Fruit fly (Drosophila melanogaster) whole organism, embryonic: ENCODE results near the gene CG13671.

ENCODE experiments used
- B-H1 ChIP-seq: fragments of 200-800 bp; sonication (Bioruptor generic); IDR thresholded peaks from 3 replicates; pipeline ENCODE4 v1.3.6; 2022; ENCODE audit warnings: missing biosample characterization, missing genetic modification characterization
- CG10147 ChIP-seq: fragments of 200-800 bp; sonication (Bioruptor generic); optimal IDR thresholded peaks from 2 replicates; lab custom pipeline; 2019; ENCODE audit warnings: missing biosample characterization, mild to moderate bottlenecking, missing genetic modification characterization, moderate library complexity
- CG10267 ChIP-seq: fragments of 200-800 bp; sonication (Bioruptor generic); optimal IDR thresholded peaks from 2 replicates; lab custom pipeline; 2018; ENCODE audit warnings: missing biosample characterization, mild to moderate bottlenecking, missing genetic modification characterization, moderate library complexity
- CG11093 ChIP-seq: fragments of 200-800 bp; sonication (Bioruptor generic); IDR thresholded peaks from 3 replicates; pipeline ENCODE4 v1.3.6; 2022; ENCODE audit warnings: missing biosample characterization, missing genetic modification characterization
- CG11247 ChIP-seq: fragments of 200-800 bp; sonication (Bioruptor generic); IDR thresholded peaks from 2 replicates; pipeline ENCODE4 v1.3.6; 2022; ENCODE audit warnings: missing biosample characterization, missing genetic modification characterization
- CG11696 ChIP-seq: fragments of 200-800 bp; sonication (Bioruptor generic); IDR thresholded peaks from 2 replicates; pipeline ENCODE4 v1.3.6; 2022; ENCODE audit warnings: missing biosample characterization, missing genetic modification characterization
- CG11723 ChIP-seq: fragments of 200-800 bp; sonication (Bioruptor generic); optimal IDR thresholded peaks from 2 replicates; lab custom pipeline; 2017; ENCODE audit warnings: missing biosample characterization, mild to moderate bottlenecking, missing genetic modification characterization
- CG12071 ChIP-seq: fragments of 200-800 bp; sonication (Bioruptor generic); optimal IDR thresholded peaks from 3 replicates; lab custom pipeline; 2018; ENCODE audit warnings: missing biosample characterization, mild to moderate bottlenecking, missing genetic modification characterization
- CG1233 ChIP-seq: fragments of 200-800 bp; sonication (Bioruptor generic); optimal IDR thresholded peaks from 4 replicates; lab custom pipeline; 2018; ENCODE audit warnings: missing biosample characterization, mild to moderate bottlenecking, missing genetic modification characterization
- CG12744 ChIP-seq: fragments of 200-800 bp; sonication (Bioruptor generic); optimal IDR thresholded peaks from 2 replicates; lab custom pipeline; 2016; ENCODE audit warnings: missing biosample characterization, missing genetic modification characterization
- CG13775 ChIP-seq: fragments of 200-800 bp; sonication (Bioruptor generic); optimal IDR thresholded peaks from 3 replicates; lab custom pipeline; 2017; ENCODE audit warnings: missing biosample characterization, mild to moderate bottlenecking, missing genetic modification characterization
- CG14441 ChIP-seq: fragments of 200-800 bp; sonication (Bioruptor generic); IDR thresholded peaks from 2 replicates; pipeline ENCODE4 v1.3.6; 2022; ENCODE audit warnings: missing biosample characterization, missing genetic modification characterization
- CG14667 ChIP-seq: fragments of 200-800 bp; sonication (Bioruptor generic); IDR thresholded peaks from 2 replicates; pipeline ENCODE4 v1.3.6; 2022; ENCODE audit warnings: missing biosample characterization, missing genetic modification characterization
- CG18599 ChIP-seq: fragments of 200-800 bp; sonication (Bioruptor generic); optimal IDR thresholded peaks from 3 replicates; lab custom pipeline; 2017; ENCODE audit warnings: missing biosample characterization, missing genetic modification characterization, mild to moderate bottlenecking, moderate library complexity, missing genetic modification reagents
- CG32532 ChIP-seq: fragments of 200-800 bp; sonication (Bioruptor generic); IDR thresholded peaks from 2 replicates; pipeline ENCODE4 v1.3.6; 2022; ENCODE audit warnings: missing biosample characterization, missing genetic modification characterization
- CG3847 ChIP-seq: fragments of 200-800 bp; sonication (Bioruptor generic); IDR thresholded peaks from 2 replicates; pipeline ENCODE4 v1.3.6; 2022; ENCODE audit warnings: missing biosample characterization, missing genetic modification characterization
- CG4328 ChIP-seq: fragments of 200-800 bp; sonication (Bioruptor generic); optimal IDR thresholded peaks from 3 replicates; lab custom pipeline; 2017; ENCODE audit warnings: missing biosample characterization, missing genetic modification reagents, missing genetic modification characterization
- CG4707 ChIP-seq: fragments of 200-800 bp; sonication (Bioruptor generic); optimal IDR thresholded peaks from 2 replicates; lab custom pipeline; 2018; ENCODE audit warnings: missing biosample characterization, mild to moderate bottlenecking, missing genetic modification characterization, moderate library complexity
- CG6654 ChIP-seq: fragments of 200-800 bp; sonication (Bioruptor generic); optimal IDR thresholded peaks from 2 replicates; lab custom pipeline; 2017; ENCODE audit warnings: missing biosample characterization, mild to moderate bottlenecking, missing genetic modification characterization
- CG7786 ChIP-seq: fragments of 200-800 bp; sonication (Bioruptor generic); optimal IDR thresholded peaks from 2 replicates; lab custom pipeline; 2016; ENCODE audit warnings: missing biosample characterization, missing genetic modification characterization
- CG9932 ChIP-seq: fragments of 200-800 bp; sonication (Bioruptor generic); IDR thresholded peaks from 2 replicates; pipeline ENCODE4 v1.3.6; 2022; ENCODE audit warnings: missing biosample characterization, missing genetic modification characterization
- CrebB ChIP-seq: fragments of 200-800 bp; sonication (Bioruptor generic); optimal IDR thresholded peaks from 3 replicates; lab custom pipeline; 2018; ENCODE audit warnings: missing biosample characterization, mild to moderate bottlenecking, missing genetic modification characterization
- Dip3 ChIP-seq: fragments of 200-800 bp; sonication (Bioruptor generic); optimal IDR thresholded peaks from 3 replicates; lab custom pipeline; 2016; ENCODE audit warnings: missing biosample characterization, missing genetic modification characterization
- Doc2 ChIP-seq: fragments of 200-800 bp; sonication (Bioruptor generic); IDR thresholded peaks from 2 replicates; pipeline ENCODE4 v1.3.6; 2022; ENCODE audit warnings: missing biosample characterization, missing genetic modification characterization
- HHEX ChIP-seq: fragments of 200-800 bp; sonication (Bioruptor generic); optimal IDR thresholded peaks from 3 replicates; lab custom pipeline; 2017; ENCODE audit warnings: missing biosample characterization, mild to moderate bottlenecking, missing genetic modification characterization, missing genetic modification reagents
- Hand ChIP-seq: fragments of 200-800 bp; sonication (Bioruptor generic); optimal IDR thresholded peaks from 2 replicates; lab custom pipeline; 2017; ENCODE audit warnings: mild to moderate bottlenecking, missing biosample characterization, missing genetic modification reagents, missing genetic modification characterization
- PHDP ChIP-seq: fragments of 200-800 bp; sonication (Bioruptor generic); optimal IDR thresholded peaks from 3 replicates; lab custom pipeline; 2018; ENCODE audit warnings: missing biosample characterization, mild to moderate bottlenecking, missing genetic modification characterization, moderate library complexity
- Ravus ChIP-seq: fragments of 200-800 bp; sonication (Bioruptor generic); IDR thresholded peaks from 2 replicates; pipeline ENCODE4 v1.3.6; 2022; ENCODE audit warnings: missing biosample characterization, missing genetic modification characterization
- Sin3A ChIP-seq: fragments of >200 bp; optimal IDR thresholded peaks from 2 replicates; lab custom pipeline; 2018
- Usf ChIP-seq: fragments of 200-800 bp; sonication (Bioruptor generic); optimal IDR thresholded peaks from 2 replicates; lab custom pipeline; 2017; ENCODE audit warnings: missing genotype, missing biosample characterization, missing genetic modification characterization
- Vsx1 ChIP-seq: fragments of 200-800 bp; sonication (Bioruptor generic); optimal IDR thresholded peaks from 2 replicates; lab custom pipeline; 2017; ENCODE audit warnings: missing biosample characterization, mild to moderate bottlenecking, missing genetic modification characterization, missing genetic modification reagents
- ase ChIP-seq: fragments of 200-800 bp; sonication (Bioruptor generic); IDR thresholded peaks from 3 replicates; pipeline ENCODE4 v1.3.6; 2022; ENCODE audit warnings: missing biosample characterization, missing genetic modification characterization
- bigmax ChIP-seq: fragments of 200-800 bp; sonication (Bioruptor generic); optimal IDR thresholded peaks from 2 replicates; lab custom pipeline; 2018; ENCODE audit warnings: missing biosample characterization, mild to moderate bottlenecking, missing genetic modification characterization
- chn ChIP-seq: fragments of 200-800 bp; sonication (Bioruptor generic); optimal IDR thresholded peaks from 2 replicates; lab custom pipeline; 2016; ENCODE audit warnings: missing biosample characterization, missing genetic modification characterization
- dmrt11E ChIP-seq: fragments of 200-800 bp; sonication (Bioruptor generic); optimal IDR thresholded peaks from 3 replicates; lab custom pipeline; 2018; ENCODE audit warnings: missing biosample characterization, mild to moderate bottlenecking, missing genetic modification characterization, moderate library complexity
- dpn ChIP-seq, 2 experiments: fragments of 200-800 bp; sonication (Bioruptor generic); optimal IDR thresholded peaks; 3 replicates each; lab custom pipeline; 2016; ENCODE audit warnings: missing biosample characterization in 2 of 2, missing genetic modification characterization in 2 of 2
- fd64A ChIP-seq: fragments of 200-800 bp; sonication (Bioruptor generic); optimal IDR thresholded peaks from 3 replicates; lab custom pipeline; 2018; ENCODE audit warnings: missing biosample characterization, mild to moderate bottlenecking, missing genetic modification characterization
- ftz-f1 ChIP-seq: fragments of 200-800 bp; sonication (Bioruptor generic); optimal IDR thresholded peaks from 2 replicates; lab custom pipeline; 2016; ENCODE audit warnings: missing biosample characterization, missing genetic modification characterization
- gcm2 ChIP-seq: fragments of 200-800 bp; sonication (Bioruptor generic); optimal IDR thresholded peaks from 2 replicates; lab custom pipeline; 2016; ENCODE audit warnings: missing biosample characterization, missing genetic modification characterization
- oc ChIP-seq: fragments of 200-800 bp; sonication (Bioruptor generic); optimal IDR thresholded peaks from 2 replicates; lab custom pipeline; 2018; ENCODE audit warnings: missing biosample characterization, mild to moderate bottlenecking, missing genetic modification characterization, moderate library complexity
- pnt ChIP-seq: fragments of 200-800 bp; sonication (Bioruptor generic); optimal IDR thresholded peaks from 3 replicates; lab custom pipeline; 2016; ENCODE audit warnings: missing biosample characterization, missing genetic modification characterization
- pum ChIP-seq: fragments of 200-800 bp; sonication (Bioruptor generic); optimal IDR thresholded peaks from 2 replicates; lab custom pipeline; 2016; ENCODE audit warnings: missing biosample characterization, missing genetic modification characterization
- ro ChIP-seq: fragments of 200-800 bp; sonication (Bioruptor generic); IDR thresholded peaks from 2 replicates; pipeline ENCODE4 v1.3.6; 2022; ENCODE audit warnings: missing biosample characterization, missing genetic modification characterization
- run ChIP-seq: fragments of 200-800 bp; sonication (Bioruptor generic); optimal IDR thresholded peaks from 3 replicates; lab custom pipeline; 2018; ENCODE audit warnings: missing biosample characterization, mild to moderate bottlenecking, missing genetic modification characterization
- sob ChIP-seq: fragments of 200-800 bp; sonication (Bioruptor generic); IDR thresholded peaks from 2 replicates; pipeline ENCODE4 v1.3.6; 2022; ENCODE audit warnings: missing biosample characterization, missing genetic modification characterization
- sqz ChIP-seq: fragments of 200-800 bp; sonication (Bioruptor generic); optimal IDR thresholded peaks from 3 replicates; lab custom pipeline; 2018; ENCODE audit warnings: missing biosample characterization, mild to moderate bottlenecking, missing genetic modification characterization
- stc ChIP-seq: fragments of 200-800 bp; sonication (Bioruptor generic); IDR thresholded peaks from 2 replicates; pipeline ENCODE4 v1.3.6; 2022; ENCODE audit warnings: missing biosample characterization, missing genetic modification characterization
- stwl ChIP-seq: fragments of 200-800 bp; sonication (Bioruptor generic); optimal IDR thresholded peaks from 3 replicates; lab custom pipeline; 2018; ENCODE audit warnings: missing biosample characterization, mild to moderate bottlenecking, missing genetic modification characterization, moderate library complexity
- tap ChIP-seq: fragments of 200-800 bp; optimal IDR thresholded peaks from 3 replicates; lab custom pipeline; 2019; ENCODE audit warnings: missing biosample characterization, mild to moderate bottlenecking, missing genetic modification characterization, moderate library complexity
- zen2 ChIP-seq: fragments of 200-800 bp; sonication (Bioruptor generic); IDR thresholded peaks from 3 replicates; pipeline ENCODE4 v1.3.6; 2022; ENCODE audit warnings: missing biosample characterization, missing genetic modification characterization; ENCODE audit not compliant: partially characterized antibody

The CG13671 gene

dm6 chr3L:8289336-8290258, 10.3 kb upstream of the CG13671 start, which contains the start of gene cert (continued):
- TF ChIP-seq dmrt11E (tag; lab: Kevin White, UChicago): no peak
- TF ChIP-seq Doc2 (GFP tag; lab: Robert Waterston, UW): no peak
- no peak for TF ChIP-seq B-H1 (GFP tag; lab: Robert Waterston, UW)
- no peak for TF ChIP-seq CG6654 (GFP tag; lab: Kevin White, UChicago)
- TF ChIP-seq PHDP (tag; lab: Kevin White, UChicago): peak; percentile 15
- TF ChIP-seq sob (GFP tag; lab: Robert Waterston, UW): no peak
- peak; percentile 6 for TF ChIP-seq pum (GFP tag; lab: Kevin White, UChicago)
- no peak for TF ChIP-seq fd64A (GFP tag; lab: Kevin White, UChicago)
- TF ChIP-seq CG7786 (GFP tag; lab: Kevin White, UChicago): peak; percentile 36
- TF ChIP-seq run: no peak
- no peak for TF ChIP-seq ro (GFP tag; lab: Robert Waterston, UW)
- TF ChIP-seq CG1233 (GFP tag; lab: Kevin White, UChicago): no peak
- no peak for TF ChIP-seq HHEX (GFP tag; lab: Kevin White, UChicago)
- peak; percentile 33 for TF ChIP-seq CG13775
- TF ChIP-seq Sin3A (lab: Kevin White, UChicago): peak; percentile 94
- no peak for TF ChIP-seq CG11696 (GFP tag; lab: Robert Waterston, UW)
- TF ChIP-seq CG12744 (GFP tag; lab: Kevin White, UChicago): no peak
- TF ChIP-seq pnt (GFP tag; lab: Kevin White, UChicago): no peak
- peak; percentile 92 for TF ChIP-seq CG10267
- TF ChIP-seq zen2 (GFP tag; lab: Robert Waterston, UW): peak; percentile 66
- TF ChIP-seq CG18599: no peak
- TF ChIP-seq oc (tag; lab: Kevin White, UChicago): no peak
- no peak for TF ChIP-seq CG11247
- TF ChIP-seq tap (tag; lab: Kevin White, UChicago): no peak
- peak; percentile 22 for TF ChIP-seq Dip3 (GFP tag; lab: Kevin White, UChicago)
- peak; percentile 18 for TF ChIP-seq Hand (GFP tag; lab: Kevin White, UChicago)
- TF ChIP-seq stc (GFP tag; lab: Robert Waterston, UW): peak; percentile 36; the same call in 1 of the 2 replicates
- TF ChIP-seq Ravus: no peak
- no peak for TF ChIP-seq Vsx1 (GFP tag; lab: Kevin White, UChicago)
- TF ChIP-seq dpn (GFP tag; optimal IDR thresholded peaks at IDR 0.05; lab: Kevin White, UChicago): peak; percentile 33 to 44
- TF ChIP-seq chn (GFP tag; lab: Kevin White, UChicago): no peak
- no peak for TF ChIP-seq CG12071 (GFP tag; lab: Kevin White, UChicago)
- TF ChIP-seq CG14667 (GFP tag; lab: Robert Waterston, UW): no peak
- TF ChIP-seq bigmax: no peak
- peak; percentile 53; the same call in 1 of the 2 replicates for TF ChIP-seq CG9932 (GFP tag; lab: Robert Waterston, UW)
- no peak for TF ChIP-seq CG4707
- no peak for TF ChIP-seq CG11093 (GFP tag; lab: Robert Waterston, UW)
- TF ChIP-seq CG32532 (GFP tag; lab: Robert Waterston, UW): no peak
- no peak for TF ChIP-seq CG10147
- peak; percentile 49 for TF ChIP-seq CG3847 (GFP tag; lab: Robert Waterston, UW)
- no peak for TF ChIP-seq gcm2
- peak; percentile 89 for TF ChIP-seq stwl (tag; lab: Kevin White, UChicago)
- no peak for TF ChIP-seq ase (GFP tag; lab: Robert Waterston, UW)
- TF ChIP-seq ftz-f1 (GFP tag; lab: Kevin White, UChicago): no peak
- TF ChIP-seq CG4328 (GFP tag; lab: Kevin White, UChicago): peak; percentile 19
- no peak for TF ChIP-seq CG14441 (GFP tag; lab: Robert Waterston, UW)
- peak; percentile 31 for TF ChIP-seq sqz (GFP tag; lab: Kevin White, UChicago)
- no peak for TF ChIP-seq Usf (GFP tag; lab: Kevin White, UChicago)
- TF ChIP-seq CG11723 (GFP tag; lab: Kevin White, UChicago): no peak
- TF ChIP-seq CrebB: no peak
